Worm (Caenorhabditis elegans) whole organism, L1 larva: Measurements from ENCODE around the gene col-184.

ENCODE experiments used
- egl-13 ChIP-seq: sonication (generic microtip); optimal IDR thresholded peaks from 2 replicates; lab custom pipeline; 2016; ENCODE audit warnings: missing genotype, missing genetic modification reagents, missing genetic modification characterization, missing compliant biosample characterization
- lin-15B ChIP-seq: fragments of 150-350 bp; sonication (generic microtip); optimal IDR thresholded peaks from 3 replicates; lab custom pipeline; 2014; ENCODE audit warnings: missing biosample characterization, missing genetic modification characterization
- snpc-4 ChIP-seq: fragments of 150-350 bp; optimal IDR thresholded peaks from 2 replicates; lab custom pipeline; 2014; ENCODE audit warnings: missing biosample characterization, missing genetic modification characterization
- unc-86 ChIP-seq: sonication (generic microtip); optimal IDR thresholded peaks from 2 replicates; lab custom pipeline; 2016; ENCODE audit warnings: missing genetic modification characterization, missing compliant biosample characterization

DNA sequence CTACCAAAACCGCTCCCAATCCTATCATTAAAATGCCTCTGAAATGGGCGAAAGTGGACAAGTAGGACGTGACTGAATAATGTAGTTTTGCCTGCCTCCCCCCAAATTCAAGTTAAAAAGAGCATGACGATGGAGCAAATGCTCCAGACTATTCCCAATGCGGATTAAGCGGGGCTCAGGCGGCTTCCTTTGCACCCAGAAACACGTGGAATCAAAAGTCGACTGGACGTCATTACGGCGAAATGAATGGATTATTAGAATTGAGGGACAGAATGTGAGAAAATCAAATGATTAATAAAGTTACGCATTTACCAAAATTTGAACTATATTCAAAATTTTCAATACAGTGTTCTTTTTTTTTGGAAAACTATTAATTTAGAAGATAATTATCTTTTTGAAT is 30.7 kb downstream of the col-184 start:
- TF ChIP-seq lin-15B (tag; lab: Kevin White, UChicago) (no peak), egl-13 (tag; lab: Kevin White, UChicago) (no peak), unc-86 (tag; lab: Kevin White, UChicago) (no peak), snpc-4 (tag; lab: Kevin White, UChicago) (no peak)
